Worm (Caenorhabditis elegans) whole organism, L3 larva: Measurements from ENCODE around the gene C18G1.9.
"Not testable (repeated sequence)": the region's sequence is repeated elsewhere in the genome, so short reads cannot be mapped to it uniquely, and the experiment has no call there.

Experiments used
- aly-2 ChIP-seq: fragments of 150-350 bp; optimal IDR thresholded peaks from 2 replicates; lab custom pipeline; 2014; ENCODE audit warnings: missing biosample characterization, missing genetic modification characterization
- ama-1 ChIP-seq: fragments of 150-350 bp; optimal IDR thresholded peaks from 2 replicates; lab custom pipeline; 2018
- ceh-16 ChIP-seq: sonication (generic microtip); optimal IDR thresholded peaks from 2 replicates; lab custom pipeline; 2017; ENCODE audit warnings: missing biosample characterization, missing genetic modification characterization
- ceh-28 ChIP-seq: fragments of 150-350 bp; optimal IDR thresholded peaks from 2 replicates; lab custom pipeline; 2014; ENCODE audit warnings: missing biosample characterization, missing genetic modification reagents, missing genetic modification characterization
- ceh-9 ChIP-seq: sonication (generic microtip); optimal IDR thresholded peaks from 2 replicates; lab custom pipeline; 2018; ENCODE audit warnings: missing biosample characterization, missing genetic modification characterization
- egl-5 ChIP-seq: fragments of 150-350 bp; optimal IDR thresholded peaks from 2 replicates; lab custom pipeline; 2017; ENCODE audit warnings: missing biosample characterization, missing genetic modification reagents, missing genetic modification characterization, inconsistent platforms
- elt-2 ChIP-seq: sonication (generic microtip); optimal IDR thresholded peaks from 2 replicates; lab custom pipeline; 2016; ENCODE audit warnings: missing genetic modification reagents, mild to moderate bottlenecking, missing genetic modification characterization, missing compliant biosample characterization
- fkh-10 ChIP-seq: sonication (generic microtip); optimal IDR thresholded peaks from 2 replicates; lab custom pipeline; 2017; ENCODE audit warnings: missing biosample characterization, missing genetic modification reagents, missing genetic modification characterization
- lin-39 ChIP-seq: fragments of 150-350 bp; optimal IDR thresholded peaks from 2 replicates; lab custom pipeline; 2018; ENCODE audit warnings: missing biosample characterization, missing genetic modification reagents, missing genetic modification characterization
- mml-1 ChIP-seq: fragments of 150-350 bp; sonication (generic microtip); optimal IDR thresholded peaks from 3 replicates; lab custom pipeline; 2014; ENCODE audit warnings: missing biosample characterization, missing genetic modification characterization
- nfya-1 ChIP-seq: sonication (generic microtip); optimal IDR thresholded peaks from 2 replicates; lab custom pipeline; 2017; ENCODE audit warnings: missing genetic modification characterization, mild to moderate bottlenecking, missing compliant biosample characterization, antibody characterized with exemption, moderate library complexity; ENCODE audit not compliant: insufficient read depth
- nhr-11 ChIP-seq: fragments of 150-350 bp; optimal IDR thresholded peaks from 2 replicates; lab custom pipeline; 2014; ENCODE audit warnings: missing biosample characterization, missing genetic modification characterization
- nhr-28 ChIP-seq: fragments of 150-350 bp; optimal IDR thresholded peaks from 2 replicates; lab custom pipeline; 2014; ENCODE audit warnings: missing biosample characterization, missing genetic modification characterization
- nhr-67 ChIP-seq: fragments of 150-350 bp; optimal IDR thresholded peaks from 2 replicates; lab custom pipeline; 2014; ENCODE audit warnings: missing biosample characterization, missing genetic modification characterization
- nhr-76 ChIP-seq: fragments of 150-350 bp; sonication (generic microtip); optimal IDR thresholded peaks from 5 replicates; lab custom pipeline; 2014; ENCODE audit warnings: missing biosample characterization, missing genetic modification characterization
- pha-4 ChIP-seq: fragments of 150-350 bp; optimal IDR thresholded peaks from 2 replicates; lab custom pipeline; 2014; ENCODE audit warnings: missing biosample characterization, missing genetic modification reagents, missing genetic modification characterization
- pqm-1 ChIP-seq: fragments of 150-350 bp; optimal IDR thresholded peaks from 2 replicates; lab custom pipeline; 2017; ENCODE audit warnings: missing biosample characterization, missing genetic modification characterization, inconsistent platforms
- sea-2 ChIP-seq: fragments of 150-350 bp; sonication (generic microtip); optimal IDR thresholded peaks from 4 replicates; lab custom pipeline; 2014; ENCODE audit warnings: missing biosample characterization, missing genetic modification reagents, missing genetic modification characterization
- skn-1 ChIP-seq: fragments of 150-350 bp; optimal IDR thresholded peaks from 2 replicates; lab custom pipeline; 2014; ENCODE audit warnings: missing biosample characterization, missing genetic modification characterization
- snpc-4 ChIP-seq: fragments of 150-350 bp; optimal IDR thresholded peaks from 2 replicates; lab custom pipeline; 2014; ENCODE audit warnings: missing biosample characterization, missing genetic modification characterization
- unc-39 ChIP-seq: sonication (generic microtip); optimal IDR thresholded peaks from 4 replicates; lab custom pipeline; 2017; ENCODE audit warnings: missing biosample characterization, missing genetic modification characterization
- ztf-11 ChIP-seq: fragments of 150-350 bp; optimal IDR thresholded peaks from 2 replicates; lab custom pipeline; 2014; ENCODE audit warnings: missing biosample characterization, missing genetic modification characterization

Gene C18G1.9

DNA sequence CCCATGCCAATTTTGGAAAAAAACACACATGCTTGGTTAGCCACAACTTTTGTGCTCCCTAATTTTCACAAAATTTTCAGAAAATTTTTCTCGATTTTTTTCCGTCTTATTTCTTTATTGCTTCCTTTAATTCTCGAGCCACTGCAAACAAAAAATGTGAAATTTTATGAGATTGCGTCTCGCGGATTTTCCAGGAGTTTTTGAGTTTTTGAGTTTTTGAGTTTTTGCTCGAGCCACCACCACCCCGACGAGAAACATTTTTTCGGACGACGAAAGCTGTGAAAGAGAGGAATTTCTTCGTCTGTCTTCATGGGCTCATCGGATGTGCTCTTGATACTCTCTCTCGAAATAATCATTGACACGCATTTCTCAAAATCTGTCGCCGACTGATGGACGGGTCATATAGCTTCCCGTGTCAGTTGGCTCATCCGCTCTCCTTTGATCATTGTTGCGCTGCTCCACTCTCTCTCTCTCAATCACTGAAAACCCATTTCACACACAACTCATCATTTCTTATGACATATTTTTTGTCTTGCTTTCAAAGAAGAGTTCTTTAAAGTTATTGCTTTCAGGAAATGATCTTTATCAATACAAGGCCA, 8.0 kb upstream of the C18G1.9 start, which contains the start of gene C18G1.1:
C18G1.1 (plus strand) TSS at position 573 of the 599 bp plus-strand sequence.
- TF ChIP-seq egl-5 (tag; lab: Kevin White, UChicago) = peak; percentile 37
- TF ChIP-seq nhr-76 (tag; lab: Kevin White, UChicago) = no peak
- TF ChIP-seq elt-2 (tag; lab: Kevin White, UChicago) = no peak
- TF ChIP-seq nfya-1 (tag; lab: Kevin White, UChicago) = no peak

DNA sequence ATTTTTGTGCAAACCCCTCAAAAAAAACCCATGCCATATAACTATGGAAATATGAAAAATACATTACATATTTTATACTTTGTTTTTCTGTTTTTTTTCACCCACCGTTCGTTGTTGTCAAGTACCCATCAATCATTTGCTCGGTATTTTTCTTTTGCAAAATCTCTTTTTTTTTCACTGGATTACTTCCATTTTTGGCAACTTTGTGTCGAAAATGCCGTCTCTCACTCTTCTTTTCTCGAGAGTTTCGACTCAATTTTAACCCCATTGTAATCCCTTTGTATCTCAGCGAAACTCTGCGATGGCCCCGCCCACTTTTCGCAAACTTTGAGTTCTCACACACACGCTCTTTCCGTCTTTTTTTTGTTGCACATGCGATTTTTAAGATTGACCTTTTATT, 5.6 kb upstream of the C18G1.9 start:
- no peak for TF ChIP-seq nhr-67
- no peak for TF ChIP-seq pqm-1 (tag; lab: Kevin White, UChicago)
- peak; percentile 38 for TF ChIP-seq lin-39 (tag; lab: Kevin White, UChicago)
- no peak for TF ChIP-seq fkh-10 (GFP tag; lab: Kevin White, UChicago)
- TF ChIP-seq snpc-4 (tag; lab: Kevin White, UChicago) = no peak
- peak; percentile 23 for TF ChIP-seq nfya-1 (tag; lab: Kevin White, UChicago)
- TF ChIP-seq sea-2 (GFP tag; lab: Kevin White, UChicago) = no peak
- no peak for TF ChIP-seq ama-1
- TF ChIP-seq, all 47 proteins: peak for 2

DNA sequence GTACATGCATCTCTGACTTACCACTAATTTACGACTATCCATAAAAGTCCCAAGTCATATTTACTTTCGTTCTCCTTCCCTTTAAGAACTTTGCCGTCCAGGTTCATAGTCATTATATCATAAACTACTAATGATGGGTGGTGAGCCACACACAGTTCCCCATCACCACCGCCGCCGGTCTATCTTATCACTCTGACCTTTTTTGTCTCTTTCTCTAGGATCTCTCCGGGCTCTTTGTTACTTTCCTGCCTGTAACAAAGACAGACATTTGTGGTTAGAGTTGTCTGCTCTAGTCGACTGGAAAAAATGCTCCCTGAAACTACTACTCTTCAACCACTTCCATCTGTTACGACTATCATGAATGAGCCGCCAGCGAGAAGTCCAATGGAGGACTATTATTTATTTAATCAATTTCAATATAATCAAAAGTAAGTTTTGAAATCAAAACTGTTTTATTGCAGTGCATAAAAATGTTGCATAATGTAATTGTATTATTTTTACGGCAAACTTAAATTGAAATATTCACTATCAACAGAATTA, 945 bp upstream of the C18G1.9 start, which contains the start of gene elt-7:
elt-7 (plus strand) TSS at position 263 of the 540 bp plus-strand sequence.
- peak; percentile 54 for TF ChIP-seq pqm-1 (tag; lab: Kevin White, UChicago)
- TF ChIP-seq elt-2 (tag; lab: Kevin White, UChicago) = peak; percentile 71
- TF ChIP-seq nfya-1 (tag; lab: Kevin White, UChicago) = no peak

DNA sequence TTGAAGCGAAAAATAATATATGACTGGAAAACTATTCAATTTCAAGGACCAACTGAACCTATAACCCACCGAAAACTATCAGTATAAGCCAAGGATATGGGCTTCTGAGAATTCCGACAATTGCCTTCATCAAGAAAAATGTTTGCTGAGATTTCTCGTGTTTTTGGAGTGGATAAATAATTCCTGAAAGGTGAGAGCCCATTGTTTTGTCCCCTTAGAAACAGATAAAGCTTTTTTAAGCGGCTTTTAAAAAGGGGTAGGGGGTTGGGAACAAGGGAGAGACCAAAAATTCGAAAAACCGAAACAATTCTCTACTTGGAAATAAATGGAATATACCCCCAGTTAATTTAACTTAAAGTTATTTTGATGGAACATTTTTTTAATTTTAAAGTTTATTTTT, 3.0 kb downstream of the C18G1.9 start, which contains the start of gene C18G1.8:
C18G1.8 (minus strand) TSS at position 101 of the 400 bp plus-strand sequence.
- no peak for TF ChIP-seq lin-39 (tag; lab: Kevin White, UChicago)
- no peak for TF ChIP-seq ceh-9 (tag; lab: Kevin White, UChicago)
- no peak for TF ChIP-seq skn-1 (tag; lab: Kevin White, UChicago)
- no peak for TF ChIP-seq aly-2 (tag; lab: Kevin White, UChicago)
- no peak for TF ChIP-seq mml-1 (tag; lab: Kevin White, UChicago)
- TF ChIP-seq ztf-11 (tag; lab: Kevin White, UChicago) = no peak
- TF ChIP-seq unc-39 (tag; lab: Kevin White, UChicago) = no peak
- no peak for TF ChIP-seq pha-4 (tag; lab: Kevin White, UChicago)

DNA sequence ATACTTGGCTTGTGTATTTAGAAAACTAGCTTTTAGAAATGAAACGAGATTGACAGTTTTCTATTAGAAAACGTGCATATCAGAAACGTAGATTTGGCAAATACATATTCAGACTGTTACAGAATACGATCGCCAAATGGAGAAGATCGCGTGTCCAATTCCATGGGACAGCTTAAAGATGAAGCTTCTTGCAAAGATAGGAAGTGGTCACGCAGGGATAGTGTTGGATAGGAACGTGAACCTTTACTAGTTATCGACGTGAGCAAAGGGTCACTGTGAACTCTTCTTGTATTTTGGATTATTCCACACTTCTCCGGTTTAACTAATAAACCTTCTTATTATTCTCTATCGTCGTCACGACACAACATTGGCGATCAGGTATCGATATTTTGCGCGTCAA, 8.9 kb downstream of the C18G1.9 start, which contains the start of gene bgnt-1.4:
bgnt-1.4 (plus strand) TSS at position 301 of the 400 bp plus-strand sequence.
- TF ChIP-seq pha-4, snpc-4, elt-2 (tag; lab: Kevin White, UChicago): not testable (repeated sequence)
- TF ChIP-seq, all 47 proteins: peak for 0; not testable (repeated sequence) for 47

DNA sequence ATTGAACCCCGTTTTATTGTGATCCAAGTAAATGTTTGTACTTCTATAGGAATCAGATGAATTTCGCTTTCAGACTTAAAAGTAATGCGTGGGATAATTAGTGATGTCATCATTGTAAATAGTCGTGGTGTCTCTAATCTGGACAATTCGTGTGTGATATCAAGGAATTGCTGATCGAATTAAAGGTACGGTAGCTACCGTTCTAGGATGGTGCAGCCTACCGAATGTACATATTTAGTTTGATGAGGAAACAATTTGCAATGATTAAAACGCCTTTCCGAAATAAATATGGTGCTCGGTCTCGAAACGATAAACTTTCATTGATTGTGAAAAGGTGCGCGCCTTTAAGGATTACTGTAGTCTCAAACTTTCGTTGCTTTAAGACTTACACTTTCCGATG, 11.0 kb downstream of the C18G1.9 start:
- TF ChIP-seq nhr-11 (tag; lab: Kevin White, UChicago) = no peak
- TF ChIP-seq nhr-28 (tag; lab: Kevin White, UChicago) = no peak
- no peak for TF ChIP-seq ceh-9 (tag; lab: Kevin White, UChicago)
- no peak for TF ChIP-seq nfya-1 (tag; lab: Kevin White, UChicago)

DNA sequence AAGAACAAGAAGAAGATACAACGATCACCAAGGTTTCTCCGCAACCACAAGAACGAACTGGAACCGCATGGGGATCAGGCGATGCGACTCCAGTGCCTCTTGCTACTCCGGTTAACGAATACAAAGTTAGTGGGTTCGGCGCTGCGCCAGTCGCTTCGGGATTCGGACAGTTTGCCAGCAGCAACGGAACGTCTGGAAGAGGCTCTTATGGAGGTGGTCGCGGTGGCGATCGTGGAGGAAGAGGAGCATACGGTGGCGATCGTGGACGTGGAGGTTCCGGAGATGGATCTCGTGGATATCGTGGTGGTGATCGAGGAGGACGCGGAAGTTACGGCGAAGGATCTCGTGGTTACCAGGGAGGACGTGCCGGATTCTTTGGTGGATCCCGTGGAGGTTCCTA, 11.5 kb downstream of the C18G1.9 start:
- no peak for TF ChIP-seq ceh-28 (tag; lab: Kevin White, UChicago)
- TF ChIP-seq nhr-76 (tag; lab: Kevin White, UChicago) = no peak
- TF ChIP-seq nfya-1 (tag; lab: Kevin White, UChicago) = no peak
- no peak for TF ChIP-seq ceh-16 (tag; lab: Kevin White, UChicago)
